Fruit fly (Drosophila melanogaster): ENCODE results near the gene CG5909.

dm6 chr3R:27159870-27160269 lies 1.1 kb upstream of the CG5909 start:
- TF ChIP-seq CG8301 (tag; optimal IDR thresholded peaks at IDR 0.05) (no peak), CG10348 (GFP tag; IDR thresholded peaks at IDR 0.05) (no peak), Snoo (tag; optimal IDR thresholded peaks at IDR 0.05) (no peak), Ets98B (GFP tag; IDR thresholded peaks at IDR 0.05) (no peak)

Data from whole organism, pupa.